Fruit fly (Drosophila melanogaster): ENCODE results near the gene Tim17a2.

Tim17a2 gene

DNA sequence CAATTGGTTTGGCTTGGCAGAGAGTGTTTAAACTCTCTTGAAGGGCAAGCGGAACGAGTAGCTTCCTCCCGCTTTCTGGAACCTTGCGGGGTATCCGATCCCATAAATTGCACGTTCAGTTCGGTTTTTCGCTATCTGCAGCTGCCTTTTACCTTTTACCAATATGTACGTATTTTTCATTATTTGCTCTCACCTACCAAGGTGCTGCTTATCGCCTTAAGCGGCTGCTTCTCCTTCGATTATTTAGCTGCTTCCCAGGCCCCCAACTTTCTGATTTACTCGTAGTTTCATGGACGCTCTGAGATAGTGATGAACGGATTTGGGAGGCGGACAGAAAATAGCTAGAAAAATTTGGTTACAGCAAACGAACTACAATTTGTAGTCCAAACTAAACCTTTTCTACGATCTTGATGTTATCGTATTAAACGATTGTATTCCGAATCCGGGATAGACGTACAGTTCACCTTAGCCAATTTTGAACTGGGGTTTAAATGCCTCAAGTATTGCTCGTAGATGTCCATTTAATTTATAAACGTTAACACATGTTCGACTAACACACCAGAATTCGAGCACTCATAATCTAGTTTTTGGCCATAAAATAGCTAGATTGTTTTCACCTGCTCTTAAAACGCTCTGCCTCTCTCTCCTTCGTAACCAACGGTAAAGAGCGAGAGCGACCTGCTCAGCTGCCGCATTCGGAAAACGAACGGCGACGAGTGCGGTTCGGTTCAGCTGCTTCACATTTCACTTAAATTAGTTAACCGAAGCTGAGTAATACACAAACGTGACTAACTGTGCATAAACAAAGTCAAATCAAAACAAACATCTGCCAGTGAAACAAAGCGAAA, 2.0 kb upstream of the Tim17a2 start:
- TF ChIP-seq CG6276 (GFP tag; optimal IDR thresholded peaks at IDR 0.05) (peak; percentile 62), Lpt (GFP tag; optimal IDR thresholded peaks at IDR 0.05) (no peak), CG9139 (GFP tag; optimal IDR thresholded peaks at IDR 0.05) (no peak), fd85E (GFP tag; optimal IDR thresholded peaks at IDR 0.05) (no peak), CG7368 (GFP tag; optimal IDR thresholded peaks at IDR 0.05) (peak; percentile 11), fkh (GFP tag; optimal IDR thresholded peaks at IDR 0.05) (peak; percentile 56), dac (GFP tag; optimal IDR thresholded peaks at IDR 0.05) (peak; percentile 4), ss (GFP tag; optimal IDR thresholded peaks at IDR 0.05) (peak; percentile 13 to 31), CG8119 (GFP tag; IDR thresholded peaks at IDR 0.05) (no peak), cyc (GFP tag; optimal IDR thresholded peaks at IDR 0.05) (peak; percentile 13), CG8632 (GFP tag; optimal IDR thresholded peaks at IDR 0.05) (peak; percentile 1), CG3032 (tag; optimal IDR thresholded peaks at IDR 0.05) (peak; percentile 64), CG11294 (GFP tag; IDR thresholded peaks at IDR 0.05) (no peak), Met (GFP tag; optimal IDR thresholded peaks at IDR 0.05) (peak; percentile 55), Sox14 (GFP tag; optimal IDR thresholded peaks at IDR 0.05) (peak; percentile 37), Eip93F (GFP tag; optimal IDR thresholded peaks at IDR 0.05) (no peak), CG4318 (GFP tag; optimal IDR thresholded peaks at IDR 0.05) (peak; percentile 12), CG34406 (GFP tag; optimal IDR thresholded peaks at IDR 0.05) (peak; percentile 55), Eip78C (GFP tag) (peak; percentile 92), vri (GFP tag; optimal IDR thresholded peaks at IDR 0.05) (peak; percentile 72), Eip75B (GFP tag; optimal IDR thresholded peaks at IDR 0.05) (peak; percentile 43), net (GFP tag; optimal IDR thresholded peaks at IDR 0.05) (no peak), CG6792 (GFP tag; optimal IDR thresholded peaks at IDR 0.05) (peak; percentile 46), CG6163 (GFP tag; IDR thresholded peaks at IDR 0.05) (no peak), Sox102F (GFP tag; optimal IDR thresholded peaks at IDR 0.05) (peak; percentile 55), Ets96B (tag; optimal IDR thresholded peaks at IDR 0.05) (peak; percentile 53), CG31627 (GFP tag; optimal IDR thresholded peaks at IDR 0.05) (peak; percentile 49), topi (GFP tag; optimal IDR thresholded peaks at IDR 0.05) (peak; percentile 58), Hr39 (GFP tag; optimal IDR thresholded peaks at IDR 0.05) (peak; percentile 49), Gug (GFP tag; IDR thresholded peaks at IDR 0.05) (no peak), Sox15 (GFP tag; optimal IDR thresholded peaks at IDR 0.05) (peak; percentile 4), OdsH (GFP tag; optimal IDR thresholded peaks at IDR 0.05) (peak; percentile 47), lz (GFP tag; optimal IDR thresholded peaks at IDR 0.05) (peak; percentile 49), CG10669 (GFP tag; optimal IDR thresholded peaks at IDR 0.05) (peak; percentile 52), CG11902 (GFP tag; optimal IDR thresholded peaks at IDR 0.05) (peak; percentile 7), achi (GFP tag; optimal IDR thresholded peaks at IDR 0.05) (peak; percentile 44), Blimp-1 (GFP tag; optimal IDR thresholded peaks at IDR 0.05) (peak; percentile 10), eg (GFP tag; IDR thresholded peaks at IDR 0.05) (no peak), CG6808 (GFP tag; optimal IDR thresholded peaks at IDR 0.05) (peak; percentile 60), fd59A (GFP tag; optimal IDR thresholded peaks at IDR 0.05) (peak; percentile 49), salr (GFP tag; optimal IDR thresholded peaks at IDR 0.05) (peak in 1 of 2 experiments; percentile 57), dsx (GFP tag; optimal IDR thresholded peaks at IDR 0.05; ENCODE audit: poor library complexity, severe bottlenecking) (peak; percentile 10), acj6 (GFP tag; optimal IDR thresholded peaks at IDR 0.05) (peak; percentile 43), spab (GFP tag; optimal IDR thresholded peaks at IDR 0.05) (peak; percentile 43), svp (GFP tag) (peak; percentile 85), pdm3 (GFP tag; optimal IDR thresholded peaks at IDR 0.05) (peak; percentile 50), Ets21C (GFP tag; optimal IDR thresholded peaks at IDR 0.05) (peak; percentile 44), CG10631 (GFP tag; optimal IDR thresholded peaks at IDR 0.05) (peak; percentile 36), CG11762 (GFP tag; optimal IDR thresholded peaks at IDR 0.05; ENCODE audit: insufficient read depth) (peak; percentile 25), CG16779 (tag; optimal IDR thresholded peaks at IDR 0.05) (peak; percentile 6)
